Worm (Caenorhabditis elegans) whole organism, late embryonic: ENCODE results near the gene dmsr-8.

ENCODE experiments used
- C08G9.2 ChIP-seq: sonication (generic microtip); optimal IDR thresholded peaks from 2 replicates; lab custom pipeline; 2016; ENCODE audit warnings: mild to moderate bottlenecking, missing genetic modification characterization, moderate library complexity, missing compliant biosample characterization
- F13H6.1 ChIP-seq: sonication (generic microtip); optimal IDR thresholded peaks from 2 replicates; lab custom pipeline; 2016; ENCODE audit warnings: missing genetic modification characterization, missing compliant biosample characterization
- K02D7.2 ChIP-seq: sonication (generic microtip); optimal IDR thresholded peaks from 2 replicates; lab custom pipeline; 2017; ENCODE audit warnings: mild to moderate bottlenecking, missing genetic modification characterization, missing compliant biosample characterization
- Y22D7AL.16 ChIP-seq: sonication (generic microtip); optimal IDR thresholded peaks from 2 replicates; lab custom pipeline; 2016; ENCODE audit warnings: missing genetic modification characterization, missing compliant biosample characterization
- ahr-1 ChIP-seq: sonication (generic microtip); optimal IDR thresholded peaks from 2 replicates; lab custom pipeline; 2016; ENCODE audit warnings: missing genetic modification characterization, missing compliant biosample characterization
- ceh-18 ChIP-seq: sonication (generic microtip); optimal IDR thresholded peaks from 2 replicates; lab custom pipeline; 2016; ENCODE audit warnings: missing genetic modification characterization, missing compliant biosample characterization
- ceh-19 ChIP-seq: fragments of 200-800 bp; sonication (Bioruptor generic); optimal IDR thresholded peaks from 2 replicates; lab custom pipeline; 2018; ENCODE audit warnings: mild to moderate bottlenecking, missing genetic modification characterization, missing compliant biosample characterization
- ceh-24 ChIP-seq: sonication (generic microtip); optimal IDR thresholded peaks from 2 replicates; lab custom pipeline; 2016; ENCODE audit warnings: mild to moderate bottlenecking, missing genetic modification characterization, missing compliant biosample characterization
- ceh-30 ChIP-seq: fragments of 150-350 bp; optimal IDR thresholded peaks from 2 replicates; lab custom pipeline; 2014; ENCODE audit warnings: missing biosample characterization, missing genetic modification characterization
- ceh-31 ChIP-seq: sonication (generic microtip); optimal IDR thresholded peaks from 2 replicates; lab custom pipeline; 2016; ENCODE audit warnings: missing genetic modification characterization, missing compliant biosample characterization
- ceh-34 ChIP-seq: sonication (generic microtip); optimal IDR thresholded peaks from 2 replicates; lab custom pipeline; 2016; ENCODE audit warnings: mild to moderate bottlenecking, missing genetic modification characterization, missing compliant biosample characterization
- ceh-45 ChIP-seq: fragments of 200-800 bp; sonication (Bioruptor generic); IDR thresholded peaks from 2 replicates; pipeline ENCODE4 v1.3.6; 2022; ENCODE audit warnings: missing genetic modification reagents, missing genetic modification characterization, missing compliant biosample characterization
- ceh-6 ChIP-seq: fragments of 200-800 bp; sonication (Bioruptor generic); optimal IDR thresholded peaks from 2 replicates; lab custom pipeline; 2018; ENCODE audit warnings: mild to moderate bottlenecking, missing genetic modification characterization, missing compliant biosample characterization
- elt-2 ChIP-seq: sonication (generic microtip); optimal IDR thresholded peaks from 2 replicates; lab custom pipeline; 2016; ENCODE audit warnings: missing genetic modification reagents, missing genetic modification characterization, missing compliant biosample characterization
- elt-4 ChIP-seq: sonication (generic microtip); optimal IDR thresholded peaks from 2 replicates; lab custom pipeline; 2016; ENCODE audit warnings: missing genetic modification characterization, missing compliant biosample characterization
- ets-4 ChIP-seq: sonication (generic microtip); optimal IDR thresholded peaks from 2 replicates; lab custom pipeline; 2016; ENCODE audit warnings: missing genetic modification characterization, missing compliant biosample characterization
- fkh-6 ChIP-seq: sonication (generic microtip); optimal IDR thresholded peaks from 2 replicates; lab custom pipeline; 2016; ENCODE audit warnings: missing genetic modification characterization, missing compliant biosample characterization
- hlh-13 ChIP-seq: fragments of 200-800 bp; sonication (Bioruptor generic); optimal IDR thresholded peaks from 2 replicates; lab custom pipeline; 2018; ENCODE audit warnings: mild to moderate bottlenecking, missing genetic modification characterization, missing compliant biosample characterization
- hlh-15 ChIP-seq: sonication (generic microtip); optimal IDR thresholded peaks from 2 replicates; lab custom pipeline; 2016; ENCODE audit warnings: missing genetic modification characterization, missing compliant biosample characterization
- madf-2 ChIP-seq: sonication (generic microtip); optimal IDR thresholded peaks from 2 replicates; lab custom pipeline; 2017; ENCODE audit warnings: missing genetic modification characterization, missing compliant biosample characterization
- mec-3 ChIP-seq: sonication (generic microtip); optimal IDR thresholded peaks from 2 replicates; lab custom pipeline; 2016; ENCODE audit warnings: borderline replicate concordance, missing genetic modification characterization, missing compliant biosample characterization
- nhr-232 ChIP-seq: sonication (generic microtip); optimal IDR thresholded peaks from 2 replicates; lab custom pipeline; 2016; ENCODE audit warnings: missing genetic modification characterization, missing compliant biosample characterization
- odd-2 ChIP-seq: sonication (generic microtip); optimal IDR thresholded peaks from 2 replicates; lab custom pipeline; 2017; ENCODE audit warnings: antibody characterized with exemption, mild to moderate bottlenecking, missing genetic modification characterization, missing compliant biosample characterization
- pag-3 ChIP-seq: sonication (generic microtip); optimal IDR thresholded peaks from 2 replicates; lab custom pipeline; 2016; ENCODE audit warnings: missing compliant biosample characterization, missing genetic modification characterization, borderline replicate concordance
- pqm-1 ChIP-seq: sonication (generic microtip); optimal IDR thresholded peaks from 2 replicates; lab custom pipeline; 2016; ENCODE audit warnings: missing genetic modification characterization, missing compliant biosample characterization
- pros-1 ChIP-seq: fragments of 150-350 bp; optimal IDR thresholded peaks from 2 replicates; lab custom pipeline; 2014; ENCODE audit warnings: missing biosample characterization, missing genetic modification reagents, missing genetic modification characterization
- rnt-1 ChIP-seq: sonication (generic microtip); optimal IDR thresholded peaks from 2 replicates; lab custom pipeline; 2016; ENCODE audit warnings: missing genetic modification characterization, missing compliant biosample characterization
- sox-2 ChIP-seq: fragments of 200-800 bp; sonication (Bioruptor generic); IDR thresholded peaks from 2 replicates; pipeline ENCODE4 v1.3.6; 2022; ENCODE audit warnings: missing genetic modification reagents, missing genetic modification characterization, missing compliant biosample characterization
- sox-4 ChIP-seq: sonication (generic microtip); optimal IDR thresholded peaks from 2 replicates; lab custom pipeline; 2017; ENCODE audit warnings: mild to moderate bottlenecking, missing genetic modification characterization, inconsistent platforms, missing compliant biosample characterization
- ztf-16 ChIP-seq: sonication (generic microtip); optimal IDR thresholded peaks from 2 replicates; lab custom pipeline; 2017; ENCODE audit warnings: missing genetic modification characterization, missing compliant biosample characterization

dmsr-8 gene

ce11 chrV:10493150-10493549, 21.0 kb downstream of the dmsr-8 start, which contains the start of gene ugt-33:
TSS of gene ugt-33 (plus strand) at chrV:10493409.
- no peak for TF ChIP-seq Y22D7AL.16 (tag; lab: Kevin White, UChicago)

- no peak for TF ChIP-seq ets-4 (tag; lab: Kevin White, UChicago)
- TF ChIP-seq ceh-31 (tag; lab: Kevin White, UChicago): no peak
These were observed 22.7 kb downstream of the dmsr-8 start, which contains the start of gene aqp-5 for ce11 chrV:10491443-10491842. TSS of gene aqp-5 (plus strand) at chrV:10491743.

- TF ChIP-seq nhr-232 (tag; lab: Kevin White, UChicago) (no peak), C08G9.2 (tag; lab: Kevin White, UChicago) (no peak), ahr-1 (tag; lab: Kevin White, UChicago) (no peak), F13H6.1 (tag; lab: Kevin White, UChicago) (no peak), ceh-34 (tag; lab: Kevin White, UChicago) (no peak), sox-4 (tag; lab: Kevin White, UChicago) (no peak), Y22D7AL.16 (tag; lab: Kevin White, UChicago) (no peak), sox-2 (GFP tag; lab: Robert Waterston, UW) (no peak)
These were observed 24.2 kb downstream of the dmsr-8 start, which contains the start of gene ncx-5 for ce11 chrV:10489998-10490397. TSS of gene ncx-5 (minus strand) at chrV:10490098.

DNA sequence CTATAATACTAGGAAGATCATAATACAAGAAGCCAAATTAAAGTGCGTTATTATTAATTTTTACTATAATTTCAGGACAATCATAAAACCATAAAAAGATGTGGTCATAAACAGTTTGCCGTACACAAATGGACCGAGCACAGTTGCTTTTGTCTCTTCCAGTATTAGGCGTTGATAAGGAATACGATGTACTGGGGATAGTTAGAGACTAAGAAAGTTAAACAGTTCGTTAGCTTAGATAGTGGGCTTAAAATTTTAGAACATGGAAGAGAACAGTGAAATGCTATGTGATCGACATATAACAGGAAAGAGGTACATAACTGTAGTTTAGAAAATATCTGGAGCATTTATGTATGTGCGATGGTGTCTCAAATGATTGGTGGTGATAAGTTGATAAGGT, 28.8 kb downstream of the dmsr-8 start:
- TF ChIP-seq elt-2 (tag; lab: Kevin White, UChicago): peak; percentile 43
- no peak for TF ChIP-seq elt-4 (tag; lab: Kevin White, UChicago)

- TF ChIP-seq pag-3 (tag; lab: Kevin White, UChicago) (no peak), ztf-16 (tag; lab: Kevin White, UChicago) (no peak), rnt-1 (tag; lab: Kevin White, UChicago) (no peak), elt-4 (tag; lab: Kevin White, UChicago) (no peak), ceh-18 (no peak), hlh-15 (no peak), fkh-6 (tag; lab: Kevin White, UChicago) (no peak), ceh-6 (GFP tag; lab: Kevin White, UChicago) (no peak), odd-2 (tag; lab: Kevin White, UChicago) (no peak), ceh-19 (GFP tag; lab: Kevin White, UChicago) (no peak)
These were observed 29.5 kb downstream of the dmsr-8 start, which contains the start of gene Y32F6B.1 for ce11 chrV:10484640-10485039. TSS of gene Y32F6B.1 (minus strand) at chrV:10484740.

- TF ChIP-seq K02D7.2 (no peak), odd-2 (tag; lab: Kevin White, UChicago) (no peak), mec-3 (tag; lab: Kevin White, UChicago) (no peak), fkh-6 (tag; lab: Kevin White, UChicago) (no peak), hlh-15 (no peak), ceh-31 (tag; lab: Kevin White, UChicago) (no peak), F13H6.1 (tag; lab: Kevin White, UChicago) (no peak), ceh-30 (tag; lab: Kevin White, UChicago) (no peak), madf-2 (tag; lab: Kevin White, UChicago) (no peak), rnt-1 (tag; lab: Kevin White, UChicago) (no peak), pqm-1 (tag; lab: Kevin White, UChicago) (no peak), pag-3 (tag; lab: Kevin White, UChicago) (no peak), hlh-13 (no peak), ceh-24 (no peak), ztf-16 (tag; lab: Kevin White, UChicago) (no peak), ceh-45 (no peak), pros-1 (tag; lab: Kevin White, UChicago) (no peak)
These were observed 30.2 kb downstream of the dmsr-8 start for ce11 chrV:10483995-10484394.
